Fruit fly (Drosophila melanogaster) whole organism, adult: Measurements from ENCODE around the gene SPARC.

Source experiments
- CG11617 ChIP-seq: fragments of 200-800 bp; sonication (Bioruptor generic); optimal IDR thresholded peaks from 2 replicates; lab custom pipeline; 2017; ENCODE audit warnings: mild to moderate bottlenecking, missing biosample characterization, missing genetic modification reagents, missing genetic modification characterization
- CG12768 ChIP-seq: fragments of 200-800 bp; sonication (Bioruptor generic); optimal IDR thresholded peaks from 2 replicates; lab custom pipeline; 2017; ENCODE audit warnings: missing biosample characterization, missing genetic modification characterization, mild to moderate bottlenecking, moderate library complexity, missing genetic modification reagents
- CG14711 ChIP-seq: fragments of 200-800 bp; sonication (Bioruptor generic); optimal IDR thresholded peaks from 2 replicates; lab custom pipeline; 2018; ENCODE audit warnings: missing biosample characterization, mild to moderate bottlenecking, missing genetic modification characterization, moderate library complexity
- CG1620 ChIP-seq: fragments of 200-800 bp; sonication (Bioruptor generic); optimal IDR thresholded peaks from 2 replicates; lab custom pipeline; 2016; ENCODE audit warnings: missing biosample characterization, missing genetic modification characterization
- CG33017 ChIP-seq: fragments of 200-800 bp; sonication (Bioruptor generic); optimal IDR thresholded peaks from 2 replicates; lab custom pipeline; 2018; ENCODE audit warnings: missing biosample characterization, mild to moderate bottlenecking, missing genetic modification characterization, moderate library complexity
- CG5204 ChIP-seq: fragments of 200-800 bp; sonication (Bioruptor generic); optimal IDR thresholded peaks from 2 replicates; lab custom pipeline; 2016; ENCODE audit warnings: missing biosample characterization, missing genetic modification characterization
- CG7045 ChIP-seq: fragments of 200-800 bp; sonication (Bioruptor generic); optimal IDR thresholded peaks from 2 replicates; lab custom pipeline; 2017; ENCODE audit warnings: missing biosample characterization, mild to moderate bottlenecking, missing genetic modification characterization
- CG7101 ChIP-seq: fragments of 200-800 bp; sonication (Bioruptor generic); optimal IDR thresholded peaks from 2 replicates; lab custom pipeline; 2018; ENCODE audit warnings: missing biosample characterization, mild to moderate bottlenecking, missing genetic modification characterization, moderate library complexity
- Clk ChIP-seq: fragments of 200-800 bp; sonication (Bioruptor generic); optimal IDR thresholded peaks from 2 replicates; lab custom pipeline; 2017; ENCODE audit warnings: missing biosample characterization, missing genetic modification characterization
- Crg-1 ChIP-seq: fragments of 200-800 bp; sonication (Bioruptor generic); optimal IDR thresholded peaks from 2 replicates; lab custom pipeline; 2016; ENCODE audit warnings: missing biosample characterization, missing genetic modification characterization
- Hr96 ChIP-seq: fragments of 200-800 bp; sonication (Bioruptor generic); optimal IDR thresholded peaks from 2 replicates; lab custom pipeline; 2016; ENCODE audit warnings: missing biosample characterization, missing genetic modification characterization
- Mnt ChIP-seq: fragments of 200-800 bp; sonication (Bioruptor generic); optimal IDR thresholded peaks from 2 replicates; lab custom pipeline; 2016; ENCODE audit warnings: missing biosample characterization, mild to moderate bottlenecking, missing genetic modification characterization
- bab1 ChIP-seq: fragments of 200-800 bp; sonication (Bioruptor generic); optimal IDR thresholded peaks from 3 replicates; lab custom pipeline; 2019; ENCODE audit warnings: missing biosample characterization, mild to moderate bottlenecking, missing genetic modification characterization, moderate library complexity
- cic ChIP-seq: fragments of 200-800 bp; sonication (Bioruptor generic); optimal IDR thresholded peaks from 2 replicates; lab custom pipeline; 2017; ENCODE audit warnings: missing biosample characterization, mild to moderate bottlenecking, missing genetic modification characterization, moderate library complexity
- cnc ChIP-seq, 2 experiments: fragments of >200 bp; optimal IDR thresholded peaks; 2 replicates each; lab custom pipeline; 2017
- kay ChIP-seq: fragments of 200-800 bp; sonication (Bioruptor generic); peaks from one replicate; lab custom pipeline; 2016; ENCODE audit warnings: missing biosample characterization, missing genetic modification characterization, borderline replicate concordance
- ovo ChIP-seq: fragments of 200-800 bp; sonication (Bioruptor generic); optimal IDR thresholded peaks from 2 replicates; lab custom pipeline; 2016; ENCODE audit warnings: missing biosample characterization, missing genetic modification characterization
- pad ChIP-seq: fragments of 200-800 bp; sonication (Bioruptor generic); optimal IDR thresholded peaks from 3 replicates; lab custom pipeline; 2017; ENCODE audit warnings: missing biosample characterization, missing genetic modification characterization, mild to moderate bottlenecking, moderate library complexity, missing genetic modification reagents
- tj ChIP-seq: fragments of 200-800 bp; sonication (Bioruptor generic); optimal IDR thresholded peaks from 3 replicates; lab custom pipeline; 2017; ENCODE audit warnings: missing biosample characterization, mild to moderate bottlenecking, missing genetic modification characterization, moderate library complexity
- toe ChIP-seq: fragments of 200-800 bp; sonication (Bioruptor generic); optimal IDR thresholded peaks from 2 replicates; lab custom pipeline; 2016; ENCODE audit warnings: missing biosample characterization, missing genetic modification characterization

Gene SPARC

DNA sequence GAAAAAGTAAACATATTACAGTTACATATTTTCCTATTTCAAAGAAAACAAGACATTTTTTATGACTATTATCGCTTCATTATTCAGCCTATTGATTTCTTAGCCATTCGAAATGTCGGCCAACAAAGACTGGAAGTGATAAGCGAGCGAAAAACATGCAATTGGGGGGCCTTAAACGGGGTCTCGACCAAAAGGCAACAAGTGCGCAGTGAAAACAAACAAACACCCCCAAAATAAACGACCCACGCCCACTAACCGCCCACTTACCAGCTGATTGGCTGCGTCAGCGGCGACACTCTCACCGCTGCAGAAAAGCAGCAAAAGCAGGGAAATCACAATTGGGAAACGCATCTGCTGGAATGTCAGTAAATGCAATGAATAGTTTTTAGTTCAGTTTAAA, 9.6 kb downstream of the SPARC start:
- TF ChIP-seq cnc (optimal IDR thresholded peaks at IDR 0.05; lab: Kevin White, UChicago) (no peak), CG7101 (tag; lab: Kevin White, UChicago) (no peak), CG11617 (GFP tag; lab: Kevin White, UChicago) (no peak), toe (no peak), kay (GFP tag; lab: Kevin White, UChicago) (no peak), CG12768 (GFP tag; lab: Kevin White, UChicago) (no peak), CG14711 (no peak), CG33017 (tag; lab: Kevin White, UChicago) (no peak), Hr96 (GFP tag; lab: Kevin White, UChicago) (no peak), pad (GFP tag; lab: Kevin White, UChicago) (no peak), Clk (GFP tag; lab: Kevin White, UChicago) (no peak), CG5204 (GFP tag; lab: Kevin White, UChicago) (no peak), CG7045 (GFP tag; lab: Kevin White, UChicago) (no peak), bab1 (GFP tag; lab: Kevin White, UChicago) (no peak), ovo (GFP tag; lab: Kevin White, UChicago) (no peak), CG1620 (GFP tag; lab: Kevin White, UChicago) (no peak), Crg-1 (GFP tag; lab: Kevin White, UChicago) (no peak), Mnt (GFP tag; lab: Kevin White, UChicago) (no peak), cic (GFP tag; lab: Kevin White, UChicago) (no peak)

DNA sequence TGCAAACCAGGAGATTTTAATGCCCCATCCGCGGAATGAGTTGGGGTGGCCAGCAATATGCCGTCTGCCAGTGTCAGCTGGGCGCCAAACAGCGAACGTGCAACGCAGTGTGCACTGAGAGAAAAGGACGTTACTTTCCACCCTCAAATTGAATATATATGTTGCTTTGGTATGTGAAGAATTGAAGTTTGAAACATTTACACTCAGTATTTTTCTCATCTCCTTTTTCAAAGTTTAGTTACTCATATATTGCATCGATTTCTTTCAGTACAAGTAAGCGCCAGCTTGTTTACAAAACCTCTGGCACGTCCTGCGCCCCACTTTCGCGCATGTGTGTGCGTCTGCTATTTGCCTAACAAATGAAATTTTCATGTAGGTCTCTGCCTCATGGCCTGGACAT, 12.6 kb downstream of the SPARC start:
- TF ChIP-seq CG7045 (GFP tag; lab: Kevin White, UChicago), result peak; percentile 63
- peak; percentile 45 for TF ChIP-seq CG12768 (GFP tag; lab: Kevin White, UChicago)
- peak; percentile 23 for TF ChIP-seq CG7101 (tag; lab: Kevin White, UChicago)
- TF ChIP-seq CG5204 (GFP tag; lab: Kevin White, UChicago), result peak; percentile 14
- no peak for TF ChIP-seq tj (GFP tag; lab: Kevin White, UChicago)

DNA sequence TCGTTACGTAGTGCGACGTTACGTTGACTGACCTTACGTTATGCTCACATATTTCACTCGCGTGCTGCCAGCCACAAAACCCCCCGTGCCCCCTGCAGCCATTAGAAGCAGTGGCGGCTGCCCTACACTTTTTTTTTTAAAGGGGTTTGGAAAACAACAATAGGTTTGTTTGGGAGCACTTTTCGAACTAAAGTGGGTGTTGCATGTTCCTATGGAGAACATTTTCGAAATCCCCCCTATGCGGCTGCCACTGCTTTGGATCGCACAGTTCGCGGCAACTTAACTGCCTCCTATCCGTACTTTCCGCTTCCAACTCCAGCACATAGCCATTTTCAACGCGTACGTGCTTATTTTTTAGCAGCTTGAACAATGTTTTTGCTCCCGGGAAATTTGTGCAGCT, 18.1 kb downstream of the SPARC start:
- TF ChIP-seq Hr96 (GFP tag; lab: Kevin White, UChicago) (no peak), CG14711 (no peak), cic (GFP tag; lab: Kevin White, UChicago) (no peak), CG12768 (GFP tag; lab: Kevin White, UChicago) (no peak), pad (GFP tag; lab: Kevin White, UChicago) (no peak), toe (no peak), cnc (optimal IDR thresholded peaks at IDR 0.05; lab: Kevin White, UChicago) (no peak), CG5204 (GFP tag; lab: Kevin White, UChicago) (no peak), tj (GFP tag; lab: Kevin White, UChicago) (no peak), ovo (GFP tag; lab: Kevin White, UChicago) (no peak), CG1620 (GFP tag; lab: Kevin White, UChicago) (no peak), Crg-1 (GFP tag; lab: Kevin White, UChicago) (no peak), Mnt (GFP tag; lab: Kevin White, UChicago) (no peak), CG7045 (GFP tag; lab: Kevin White, UChicago) (no peak), kay (GFP tag; lab: Kevin White, UChicago) (no peak)

DNA sequence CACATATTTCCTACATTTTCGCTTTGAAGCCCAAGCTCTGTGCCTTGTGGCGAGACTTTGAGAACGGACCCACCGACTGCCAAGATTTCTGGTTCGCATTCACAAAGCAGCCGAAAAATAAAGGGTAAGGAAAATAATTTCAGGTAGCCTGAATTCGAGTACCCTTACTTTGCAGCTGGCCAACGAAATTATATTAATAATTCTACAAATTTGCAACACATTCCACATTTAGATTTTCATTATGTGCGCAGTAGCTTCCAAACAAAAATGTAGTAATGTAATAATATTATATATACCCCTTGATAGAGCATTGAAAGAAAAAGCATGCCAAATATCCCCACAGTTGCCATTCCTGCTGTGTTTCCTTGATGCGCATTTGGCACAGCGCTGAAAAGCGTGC, 25.3 kb downstream of the SPARC start:
- TF ChIP-seq Crg-1 (GFP tag; lab: Kevin White, UChicago), result no peak
- TF ChIP-seq tj (GFP tag; lab: Kevin White, UChicago), result no peak
- no peak for TF ChIP-seq pad (GFP tag; lab: Kevin White, UChicago)
- no peak for TF ChIP-seq toe
- no peak for TF ChIP-seq CG12768 (GFP tag; lab: Kevin White, UChicago)
- TF ChIP-seq CG33017 (tag; lab: Kevin White, UChicago), result no peak
- no peak for TF ChIP-seq CG11617 (GFP tag; lab: Kevin White, UChicago)
- no peak for TF ChIP-seq CG1620 (GFP tag; lab: Kevin White, UChicago)
- TF ChIP-seq Mnt (GFP tag; lab: Kevin White, UChicago), result no peak
- TF ChIP-seq bab1 (GFP tag; lab: Kevin White, UChicago), result no peak
- TF ChIP-seq cnc (optimal IDR thresholded peaks at IDR 0.05; lab: Kevin White, UChicago), result no peak
- TF ChIP-seq CG7045 (GFP tag; lab: Kevin White, UChicago), result no peak
- TF ChIP-seq cic (GFP tag; lab: Kevin White, UChicago), result no peak
- TF ChIP-seq Hr96 (GFP tag; lab: Kevin White, UChicago), result no peak
- no peak for TF ChIP-seq kay (GFP tag; lab: Kevin White, UChicago)
- TF ChIP-seq CG5204 (GFP tag; lab: Kevin White, UChicago), result no peak
- no peak for TF ChIP-seq CG7101 (tag; lab: Kevin White, UChicago)
- TF ChIP-seq CG14711, result no peak
- TF ChIP-seq Clk (GFP tag; lab: Kevin White, UChicago), result no peak

DNA sequence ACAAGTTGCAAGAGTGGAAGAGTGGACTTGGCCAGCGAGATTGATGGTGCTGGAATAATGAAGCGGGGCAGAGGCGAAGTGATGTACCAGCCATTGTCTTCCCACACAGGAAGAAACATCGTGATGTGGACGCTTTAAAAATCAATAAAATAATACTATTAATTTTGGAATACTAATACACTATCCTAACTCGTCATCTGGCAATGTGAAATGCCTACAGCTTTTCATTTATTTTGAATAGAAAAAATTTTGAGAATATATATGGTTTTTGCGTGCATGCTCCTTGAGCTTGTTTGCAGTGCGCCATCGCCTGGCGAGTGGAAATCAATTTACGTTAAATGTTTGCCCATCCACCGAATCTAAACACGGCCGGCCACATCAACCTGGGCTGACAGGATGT, 39.9 kb downstream of the SPARC start:
- TF ChIP-seq ovo (GFP tag; lab: Kevin White, UChicago) (no peak), CG14711 (no peak), CG11617 (GFP tag; lab: Kevin White, UChicago) (no peak), CG5204 (GFP tag; lab: Kevin White, UChicago) (no peak), tj (GFP tag; lab: Kevin White, UChicago) (no peak), CG7101 (tag; lab: Kevin White, UChicago) (no peak), cnc (optimal IDR thresholded peaks at IDR 0.05; lab: Kevin White, UChicago) (no peak), Mnt (GFP tag; lab: Kevin White, UChicago) (no peak), toe (no peak), CG12768 (GFP tag; lab: Kevin White, UChicago) (no peak), Hr96 (GFP tag; lab: Kevin White, UChicago) (no peak), cic (GFP tag; lab: Kevin White, UChicago) (no peak), CG7045 (GFP tag; lab: Kevin White, UChicago) (no peak), CG33017 (tag; lab: Kevin White, UChicago) (no peak), Clk (GFP tag; lab: Kevin White, UChicago) (no peak), CG1620 (GFP tag; lab: Kevin White, UChicago) (no peak)
